Worm (Caenorhabditis elegans) whole organism, mixed stage, embryonic: ENCODE results near the gene dao-4.
A peak's percentile ranks its signal among the peaks of the same experiment; 100 is the strongest.

ENCODE experiments used
- M03D4.4 ChIP-seq: sonication (generic microtip); optimal IDR thresholded peaks from 2 replicates; lab custom pipeline; 2017; ENCODE audit warnings: mild to moderate bottlenecking, missing genetic modification characterization, missing compliant biosample characterization
- bed-3 ChIP-seq: fragments of 200-800 bp; sonication (Bioruptor generic); optimal IDR thresholded peaks from 3 replicates; lab custom pipeline; 2018; ENCODE audit warnings: mild to moderate bottlenecking, missing genetic modification characterization, moderate library complexity, missing compliant biosample characterization
- blmp-1 ChIP-seq: fragments of 150-350 bp; optimal IDR thresholded peaks from 2 replicates; lab custom pipeline; 2014; ENCODE audit warnings: missing biosample characterization, missing genetic modification characterization
- ceh-39 ChIP-seq: fragments of 150-350 bp; optimal IDR thresholded peaks from 2 replicates; lab custom pipeline; 2014; ENCODE audit warnings: missing biosample characterization, missing genetic modification characterization
- ceh-43 ChIP-seq: fragments of 200-800 bp; sonication (Bioruptor generic); optimal IDR thresholded peaks from 2 replicates; lab custom pipeline; 2018; ENCODE audit warnings: mild to moderate bottlenecking, missing genetic modification characterization, moderate library complexity, missing compliant biosample characterization
- ceh-83 ChIP-seq: fragments of 200-800 bp; sonication (Bioruptor generic); optimal IDR thresholded peaks from 2 replicates; lab custom pipeline; 2018; ENCODE audit warnings: mild to moderate bottlenecking, missing genetic modification characterization, missing compliant biosample characterization
- ces-1 ChIP-seq: fragments of 150-350 bp; optimal IDR thresholded peaks from 2 replicates; lab custom pipeline; 2014; ENCODE audit warnings: missing biosample characterization, missing genetic modification reagents, missing genetic modification characterization
- cnd-1 ChIP-seq: fragments of 200-800 bp; sonication (Bioruptor generic); optimal IDR thresholded peaks from 2 replicates; lab custom pipeline; 2018; ENCODE audit warnings: mild to moderate bottlenecking, missing genetic modification characterization, missing compliant biosample characterization
- drap-1 ChIP-seq: fragments of 200-800 bp; sonication (Bioruptor generic); optimal IDR thresholded peaks from 3 replicates; lab custom pipeline; 2018; ENCODE audit warnings: mild to moderate bottlenecking, missing genetic modification characterization, missing compliant biosample characterization
- elt-1 ChIP-seq: sonication (generic microtip); optimal IDR thresholded peaks from 2 replicates; lab custom pipeline; 2017; ENCODE audit warnings: missing genetic modification characterization, mild to moderate bottlenecking, missing compliant biosample characterization, antibody characterized with exemption, moderate library complexity, borderline replicate concordance; ENCODE audit not compliant: insufficient read depth
- elt-3 ChIP-seq: fragments of 150-350 bp; optimal IDR thresholded peaks from 2 replicates; lab custom pipeline; 2014; ENCODE audit warnings: missing biosample characterization, missing genetic modification characterization
- flh-1 ChIP-seq: fragments of 200-800 bp; sonication (Bioruptor generic); optimal IDR thresholded peaks from 2 replicates; lab custom pipeline; 2018; ENCODE audit warnings: mild to moderate bottlenecking, missing genetic modification characterization, moderate library complexity, missing compliant biosample characterization
- hlh-1 ChIP-seq: fragments of 150-350 bp; optimal IDR thresholded peaks from 2 replicates; lab custom pipeline; 2014; ENCODE audit warnings: missing biosample characterization, missing genetic modification reagents, missing genetic modification characterization
- lin-13 ChIP-seq: fragments of 150-350 bp; optimal IDR thresholded peaks from 2 replicates; lab custom pipeline; 2014; ENCODE audit warnings: missing biosample characterization, missing genetic modification characterization
- lin-32 ChIP-seq: fragments of 200-800 bp; sonication (Bioruptor generic); optimal IDR thresholded peaks from 2 replicates; lab custom pipeline; 2018; ENCODE audit warnings: mild to moderate bottlenecking, missing genetic modification characterization, missing compliant biosample characterization
- lsy-2 ChIP-seq: fragments of 150-350 bp; optimal IDR thresholded peaks from 2 replicates; lab custom pipeline; 2014; ENCODE audit warnings: missing biosample characterization, missing genetic modification characterization
- mab-5 ChIP-seq: fragments of 150-350 bp; optimal IDR thresholded peaks from 2 replicates; lab custom pipeline; 2014; ENCODE audit warnings: missing biosample characterization, missing genetic modification characterization
- mep-1 ChIP-seq: fragments of 150-350 bp; optimal IDR thresholded peaks from 2 replicates; lab custom pipeline; 2017; ENCODE audit warnings: missing biosample characterization, missing genetic modification reagents, missing genetic modification characterization, inconsistent platforms
- mls-2 ChIP-seq: sonication (generic microtip); optimal IDR thresholded peaks from 2 replicates; lab custom pipeline; 2016; ENCODE audit warnings: mild to moderate bottlenecking, missing genetic modification characterization, moderate library complexity, missing compliant biosample characterization
- nhr-12 ChIP-seq: fragments of 150-350 bp; optimal IDR thresholded peaks from 2 replicates; lab custom pipeline; 2014; ENCODE audit warnings: missing biosample characterization, missing genetic modification characterization
- nhr-2 ChIP-seq: fragments of 150-350 bp; optimal IDR thresholded peaks from 2 replicates; lab custom pipeline; 2014; ENCODE audit warnings: missing biosample characterization, missing genetic modification characterization
- nhr-237 ChIP-seq: fragments of 150-350 bp; optimal IDR thresholded peaks from 2 replicates; lab custom pipeline; 2014; ENCODE audit warnings: missing biosample characterization, missing genetic modification characterization
- nhr-28 ChIP-seq: fragments of 150-350 bp; optimal IDR thresholded peaks from 2 replicates; lab custom pipeline; 2014; ENCODE audit warnings: missing biosample characterization, missing genetic modification characterization
- nhr-76 ChIP-seq: sonication (generic microtip); optimal IDR thresholded peaks from 2 replicates; lab custom pipeline; 2017; ENCODE audit warnings: missing biosample characterization, missing genetic modification characterization
- pha-4 ChIP-seq: fragments of 150-350 bp; optimal IDR thresholded peaks from 2 replicates; lab custom pipeline; 2018; ENCODE audit warnings: missing biosample characterization, missing genetic modification reagents, missing genetic modification characterization
- sem-2 ChIP-seq: fragments of 200-800 bp; sonication (Bioruptor generic); optimal IDR thresholded peaks from 2 replicates; lab custom pipeline; 2018; ENCODE audit warnings: mild to moderate bottlenecking, missing genetic modification characterization, missing compliant biosample characterization
- snpc-4 ChIP-seq: fragments of 150-350 bp; optimal IDR thresholded peaks from 2 replicates; lab custom pipeline; 2014; ENCODE audit warnings: missing biosample characterization, missing genetic modification characterization
- sptf-1 ChIP-seq: sonication (generic microtip); optimal IDR thresholded peaks from 2 replicates; lab custom pipeline; 2017; ENCODE audit warnings: mild to moderate bottlenecking, missing genetic modification characterization, moderate library complexity, missing compliant biosample characterization
- tbx-8 ChIP-seq: fragments of 200-800 bp; sonication (Bioruptor generic); optimal IDR thresholded peaks from 2 replicates; lab custom pipeline; 2018; ENCODE audit warnings: mild to moderate bottlenecking, missing genetic modification characterization, moderate library complexity, missing compliant biosample characterization
- unc-39 ChIP-seq: fragments of 150-350 bp; optimal IDR thresholded peaks from 2 replicates; lab custom pipeline; 2014; ENCODE audit warnings: missing biosample characterization, missing genetic modification characterization
- unc-62 ChIP-seq: fragments of 150-350 bp; optimal IDR thresholded peaks from 2 replicates; lab custom pipeline; 2014; ENCODE audit warnings: missing biosample characterization, missing genetic modification reagents, missing genetic modification characterization
- zip-8 ChIP-seq: fragments of 150-350 bp; optimal IDR thresholded peaks from 2 replicates; lab custom pipeline; 2014; ENCODE audit warnings: missing biosample characterization, missing genetic modification characterization
- ztf-11 ChIP-seq: fragments of 150-350 bp; optimal IDR thresholded peaks from 2 replicates; lab custom pipeline; 2014; ENCODE audit warnings: missing biosample characterization, missing genetic modification characterization

The dao-4 gene

DNA sequence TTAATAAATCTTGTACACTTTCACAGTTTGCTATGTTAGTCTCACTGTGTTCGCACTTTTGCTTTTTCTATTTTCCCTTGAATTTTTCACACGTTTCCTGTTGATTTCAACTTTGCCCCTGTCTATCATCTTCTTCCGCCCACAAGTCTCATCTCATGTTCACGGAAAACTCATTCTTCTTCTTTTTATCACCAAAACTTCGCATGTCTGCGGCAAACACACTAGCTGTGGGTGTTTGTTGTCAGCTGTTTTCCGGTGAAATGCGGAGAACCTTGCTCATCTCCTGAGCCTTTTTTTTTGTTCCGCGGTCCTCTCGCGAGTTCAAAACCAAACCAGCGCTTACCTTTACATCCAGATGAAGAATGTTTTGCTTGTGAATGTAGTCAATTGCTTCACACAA is 6.6 kb upstream of the dao-4 start:
- TF ChIP-seq hlh-1 (tag; lab: Kevin White, UChicago) = peak; percentile 65
- TF ChIP-seq M03D4.4 = no peak

DNA sequence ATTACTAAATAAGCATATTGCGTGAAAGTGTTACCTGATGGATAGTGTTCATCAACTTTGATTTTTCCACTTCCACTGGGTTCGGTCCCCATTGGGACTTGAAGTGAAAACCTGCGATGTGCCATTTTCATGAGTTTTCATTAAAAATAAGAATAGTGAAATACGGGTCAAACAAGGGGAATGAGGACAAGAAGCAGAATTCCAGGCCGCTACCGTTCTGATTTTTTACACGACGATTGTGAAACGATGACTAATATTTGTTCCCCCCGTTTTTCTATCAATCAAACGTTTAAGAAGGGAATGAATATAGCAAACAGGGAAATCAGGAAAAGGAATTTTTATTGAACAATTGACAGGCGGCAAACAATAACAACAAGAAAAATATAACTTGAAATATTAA is 5.4 kb upstream of the dao-4 start, which contains the start of gene mlck-1:
TSS of gene mlck-1 (minus strand) at position 101 of the 400 bp plus-strand sequence.
- TF ChIP-seq nhr-237 (tag; lab: Kevin White, UChicago) = no peak
- TF ChIP-seq mep-1 (tag; lab: Kevin White, UChicago) = no peak
- no peak for TF ChIP-seq elt-1 (tag; lab: Kevin White, UChicago)
- no peak for TF ChIP-seq lin-13 (tag; lab: Kevin White, UChicago)
- TF ChIP-seq sptf-1 (tag; lab: Kevin White, UChicago) = no peak
- TF ChIP-seq lin-32 (GFP tag; lab: Kevin White, UChicago) = no peak
- no peak for TF ChIP-seq nhr-12
- no peak for TF ChIP-seq lsy-2 (tag; lab: Kevin White, UChicago)
- TF ChIP-seq mab-5 (tag; lab: Kevin White, UChicago) = no peak
- no peak for TF ChIP-seq ces-1 (GFP tag; lab: Kevin White, UChicago)
- TF ChIP-seq zip-8 (tag; lab: Kevin White, UChicago) = no peak
- TF ChIP-seq M03D4.4 = no peak
- TF ChIP-seq bed-3 = no peak
- TF ChIP-seq sem-2 = no peak

DNA sequence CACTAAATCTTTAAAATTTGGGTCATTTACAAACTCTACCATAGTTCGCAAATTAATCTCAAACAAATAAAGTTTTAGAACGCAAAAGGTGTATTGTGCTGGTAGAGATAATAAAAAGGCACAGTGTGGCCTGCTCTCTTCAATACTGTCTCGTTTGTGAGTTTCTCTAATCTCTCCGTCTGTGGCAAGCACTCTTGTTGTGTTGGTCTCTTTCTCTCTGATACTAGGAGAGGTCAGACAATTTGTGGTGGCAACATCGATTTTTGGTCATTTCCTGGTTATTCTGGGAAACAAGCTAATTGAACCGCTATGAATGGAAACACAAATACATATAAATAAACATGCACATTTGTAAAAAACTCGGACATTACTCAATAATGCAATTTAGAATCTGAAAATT is 855 bp upstream of the dao-4 start, which contains the start of gene ZC373.5:
TSS of gene ZC373.5 (minus strand) at position 159 of the 400 bp plus-strand sequence.
- TF ChIP-seq ceh-43 (GFP tag; lab: Kevin White, UChicago) = no peak
- TF ChIP-seq nhr-12 = no peak
- TF ChIP-seq cnd-1 = no peak
- TF ChIP-seq elt-1 (tag; lab: Kevin White, UChicago) = no peak
- TF ChIP-seq flh-1 = no peak
- TF ChIP-seq lsy-2 (tag; lab: Kevin White, UChicago) = no peak
- no peak for TF ChIP-seq hlh-1 (tag; lab: Kevin White, UChicago)
- TF ChIP-seq mab-5 (tag; lab: Kevin White, UChicago) = no peak
- TF ChIP-seq unc-62 = no peak
- TF ChIP-seq zip-8 (tag; lab: Kevin White, UChicago) = no peak
- TF ChIP-seq lin-13 (tag; lab: Kevin White, UChicago) = no peak
- TF ChIP-seq nhr-237 (tag; lab: Kevin White, UChicago) = no peak
- TF ChIP-seq tbx-8 (GFP tag; lab: Kevin White, UChicago) = no peak
- TF ChIP-seq mep-1 (tag; lab: Kevin White, UChicago) = no peak
- TF ChIP-seq unc-39 (tag; lab: Kevin White, UChicago) = no peak
- TF ChIP-seq, all 35 proteins: peak for 0

DNA sequence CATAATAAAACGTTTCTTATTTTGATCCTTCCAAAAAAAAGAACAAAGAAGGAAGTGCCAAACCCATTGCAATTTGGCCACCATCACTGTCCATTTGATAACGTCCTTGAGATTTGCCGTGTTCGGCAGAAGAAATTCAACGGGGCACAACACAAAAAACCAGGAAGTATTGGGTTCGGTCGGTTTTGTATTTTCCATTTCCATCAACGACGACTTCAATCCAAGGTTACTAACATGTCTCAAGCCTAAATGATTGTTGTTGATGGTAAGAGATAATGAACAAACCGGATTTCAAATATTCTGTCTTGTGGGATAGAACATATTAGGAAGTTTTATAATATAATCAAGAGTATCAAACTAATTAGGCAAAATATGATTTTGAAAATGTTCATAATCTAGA is 1.2 kb downstream of the dao-4 start:
- no peak for TF ChIP-seq elt-1 (tag; lab: Kevin White, UChicago)
- TF ChIP-seq mep-1 (tag; lab: Kevin White, UChicago) = no peak
- TF ChIP-seq unc-62 = no peak
- no peak for TF ChIP-seq mab-5 (tag; lab: Kevin White, UChicago)
- TF ChIP-seq ces-1 (GFP tag; lab: Kevin White, UChicago) = no peak
- no peak for TF ChIP-seq ztf-11 (tag; lab: Kevin White, UChicago)
- no peak for TF ChIP-seq lin-32 (GFP tag; lab: Kevin White, UChicago)
- TF ChIP-seq snpc-4 (tag; lab: Kevin White, UChicago) = no peak
- no peak for TF ChIP-seq blmp-1
- TF ChIP-seq nhr-28 (tag; lab: Kevin White, UChicago) = no peak
- TF ChIP-seq sptf-1 (tag; lab: Kevin White, UChicago) = no peak
- no peak for TF ChIP-seq pha-4 (tag; lab: Kevin White, UChicago)
- TF ChIP-seq M03D4.4 = no peak
- TF ChIP-seq drap-1 (GFP tag; lab: Kevin White, UChicago) = no peak
- TF ChIP-seq zip-8 (tag; lab: Kevin White, UChicago) = no peak
- no peak for TF ChIP-seq mls-2 (tag; lab: Kevin White, UChicago)
- no peak for TF ChIP-seq ceh-83 (GFP tag; lab: Kevin White, UChicago)
- TF ChIP-seq sem-2 = no peak
- no peak for TF ChIP-seq bed-3
- no peak for TF ChIP-seq tbx-8 (GFP tag; lab: Kevin White, UChicago)

DNA sequence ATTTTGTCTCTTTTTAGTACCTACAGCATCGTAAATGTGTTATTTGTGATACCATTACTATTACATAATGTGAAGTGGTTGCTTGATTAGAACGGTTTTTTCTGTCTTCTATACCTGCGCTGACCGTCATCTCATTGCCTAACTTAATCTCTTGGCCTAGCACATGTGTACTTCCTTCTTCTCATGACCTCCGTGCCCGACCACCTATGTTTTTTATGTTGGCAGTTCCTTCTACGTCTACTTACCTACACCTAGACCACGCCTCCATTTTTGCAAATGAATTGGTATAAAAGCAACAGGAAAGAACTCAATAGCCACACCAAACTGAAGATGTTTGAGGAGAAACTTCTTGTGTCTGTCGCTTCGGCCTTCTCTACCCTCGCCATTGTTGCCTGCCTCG is 2.2 kb downstream of the dao-4 start, which contains the start of gene col-176:
TSS of gene col-176 (plus strand) at position 301 of the 400 bp plus-strand sequence.
- TF ChIP-seq nhr-237 (tag; lab: Kevin White, UChicago) (no peak), nhr-76 (tag; lab: Kevin White, UChicago) (no peak), elt-1 (tag; lab: Kevin White, UChicago) (no peak), nhr-12 (no peak), elt-3 (tag; lab: Kevin White, UChicago) (no peak), ceh-39 (no peak), lin-13 (tag; lab: Kevin White, UChicago) (no peak), unc-62 (no peak), M03D4.4 (no peak), mep-1 (tag; lab: Kevin White, UChicago) (no peak), zip-8 (tag; lab: Kevin White, UChicago) (no peak), ztf-11 (tag; lab: Kevin White, UChicago) (no peak), nhr-2 (tag; lab: Kevin White, UChicago) (no peak), mls-2 (tag; lab: Kevin White, UChicago) (no peak), pha-4 (tag; lab: Kevin White, UChicago) (no peak)
- TF ChIP-seq, all 35 proteins: peak for 0
